Fruit fly (Drosophila melanogaster): ENCODE measurements around the gene mRpS31.

The mRpS31 gene

DNA sequence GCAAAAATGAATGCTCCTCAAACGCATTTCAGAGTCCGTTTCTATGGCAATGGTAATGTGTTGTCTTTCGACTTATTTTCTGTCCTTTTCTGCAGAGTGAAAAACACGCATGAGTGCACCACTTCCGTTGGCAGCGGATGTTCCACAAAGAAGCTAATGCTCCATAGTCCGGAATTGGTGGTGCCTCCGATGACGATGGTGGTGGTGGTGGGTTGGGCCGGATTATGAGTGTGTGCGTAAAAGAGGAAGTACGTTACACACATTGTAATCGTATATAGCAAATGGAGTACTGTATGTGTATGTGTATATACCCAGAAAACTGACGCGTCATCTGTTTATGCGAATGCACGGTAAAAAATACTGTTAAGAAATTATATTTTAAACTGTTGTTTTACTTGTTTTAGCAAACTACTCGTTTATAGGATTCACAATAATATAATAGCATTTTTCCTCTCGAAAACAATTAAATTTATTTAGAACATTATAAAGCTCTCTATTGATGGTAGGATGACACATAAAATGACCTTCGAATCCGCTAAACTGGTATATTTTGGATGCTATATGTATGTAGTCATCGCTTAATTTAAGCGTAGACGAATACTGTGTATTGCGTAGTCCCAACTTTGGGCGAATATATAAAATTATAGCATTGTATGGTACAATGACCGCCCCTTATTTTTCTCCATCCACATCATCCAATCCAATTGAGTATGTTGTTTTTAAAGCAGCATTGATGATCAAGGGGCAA, 40.3 kb downstream of the mRpS31 start:
- TF ChIP-seq CG6808 (GFP tag; optimal IDR thresholded peaks at IDR 0.05) (no peak), OdsH (GFP tag; optimal IDR thresholded peaks at IDR 0.05) (peak; percentile 34), Ets96B (tag; optimal IDR thresholded peaks at IDR 0.05) (peak; percentile 55), spab (GFP tag; optimal IDR thresholded peaks at IDR 0.05) (no peak), CG10631 (GFP tag; optimal IDR thresholded peaks at IDR 0.05) (peak; percentile 60), Eip78C (GFP tag) (peak; percentile 92), Blimp-1 (GFP tag; optimal IDR thresholded peaks at IDR 0.05) (no peak), eg (GFP tag; IDR thresholded peaks at IDR 0.05) (peak; percentile 26; the same call in 2 of the 3 replicates), CG34406 (GFP tag; optimal IDR thresholded peaks at IDR 0.05) (peak; percentile 59), Lpt (GFP tag; optimal IDR thresholded peaks at IDR 0.05) (no peak), CG10669 (GFP tag; optimal IDR thresholded peaks at IDR 0.05) (no peak), CG3919 (GFP tag; optimal IDR thresholded peaks at IDR 0.05) (peak; percentile 30), vri (GFP tag; optimal IDR thresholded peaks at IDR 0.05) (no peak), dac (GFP tag; optimal IDR thresholded peaks at IDR 0.05) (no peak), CG11294 (GFP tag; IDR thresholded peaks at IDR 0.05) (no peak; the same call in 1 of the 2 replicates), net (GFP tag; optimal IDR thresholded peaks at IDR 0.05) (peak; percentile 39), CG8119 (GFP tag; IDR thresholded peaks at IDR 0.05) (peak; percentile 39; the same call in 2 of the 3 replicates), fkh (GFP tag; optimal IDR thresholded peaks at IDR 0.05) (no peak), Sox15 (GFP tag; optimal IDR thresholded peaks at IDR 0.05) (no peak), Eip93F (GFP tag; optimal IDR thresholded peaks at IDR 0.05) (no peak), Ets21C (GFP tag; optimal IDR thresholded peaks at IDR 0.05) (no peak), topi (GFP tag; optimal IDR thresholded peaks at IDR 0.05) (peak; percentile 58), Sox14 (GFP tag; optimal IDR thresholded peaks at IDR 0.05) (no peak), CG8319 (GFP tag; optimal IDR thresholded peaks at IDR 0.05) (no peak), CG15336 (GFP tag; IDR thresholded peaks at IDR 0.05) (peak; percentile 54), CG7368 (GFP tag; optimal IDR thresholded peaks at IDR 0.05) (no peak), Hr39 (GFP tag; optimal IDR thresholded peaks at IDR 0.05) (peak; percentile 16), acj6 (GFP tag; optimal IDR thresholded peaks at IDR 0.05) (peak; percentile 40), CG3032 (tag; optimal IDR thresholded peaks at IDR 0.05) (peak; percentile 16), pdm3 (GFP tag; optimal IDR thresholded peaks at IDR 0.05) (peak; percentile 2), CG9139 (GFP tag; optimal IDR thresholded peaks at IDR 0.05) (no peak), CG1621 (tag; optimal IDR thresholded peaks at IDR 0.05) (no peak), CG32006 (GFP tag; optimal IDR thresholded peaks at IDR 0.05) (peak; percentile 58), ss (GFP tag; optimal IDR thresholded peaks at IDR 0.05) (peak in 1 of 2 experiments; percentile 11), CG6792 (GFP tag; optimal IDR thresholded peaks at IDR 0.05) (peak; percentile 50), fd59A (GFP tag; optimal IDR thresholded peaks at IDR 0.05) (no peak), CG11902 (GFP tag; optimal IDR thresholded peaks at IDR 0.05) (no peak), Gug (GFP tag; IDR thresholded peaks at IDR 0.05) (no peak), esn (GFP tag; optimal IDR thresholded peaks at IDR 0.05) (peak; percentile 64), CG11762 (GFP tag; optimal IDR thresholded peaks at IDR 0.05; ENCODE audit: insufficient read depth) (peak; percentile 36), salr (GFP tag; optimal IDR thresholded peaks at IDR 0.05) (peak in 1 of 2 experiments; percentile 64), Smox (GFP tag; optimal IDR thresholded peaks at IDR 0.05) (peak; percentile 41), Hr4 (GFP tag; optimal IDR thresholded peaks at IDR 0.05) (peak; percentile 42), fd85E (GFP tag; optimal IDR thresholded peaks at IDR 0.05) (no peak), Eip75B (GFP tag; optimal IDR thresholded peaks at IDR 0.05) (peak; percentile 37), Hr38 (GFP tag; optimal IDR thresholded peaks at IDR 0.05) (no peak), CG6163 (GFP tag; IDR thresholded peaks at IDR 0.05) (peak; percentile 72), CG31627 (GFP tag; optimal IDR thresholded peaks at IDR 0.05) (no peak), svp (GFP tag) (peak; percentile 69), Met (GFP tag; optimal IDR thresholded peaks at IDR 0.05) (peak; percentile 28), CG6854 (GFP tag; optimal IDR thresholded peaks at IDR 0.05) (no peak)

Data from whole organism, prepupa.